Worm (Caenorhabditis elegans) whole organism, midembryonic: ENCODE results near the gene T25B9.5.

Experiments used
- T22C8.4 ChIP-seq: fragments of 200-800 bp; sonication (Bioruptor generic); IDR thresholded peaks from 2 replicates; pipeline ENCODE4 v1.3.6; 2022; ENCODE audit warnings: missing genetic modification characterization, missing compliant biosample characterization
- cog-1 ChIP-seq: sonication (generic microtip); optimal IDR thresholded peaks from 2 replicates; lab custom pipeline; 2016; ENCODE audit warnings: missing genetic modification characterization, missing compliant biosample characterization
- flt-1 ChIP-seq: fragments of 200-800 bp; sonication (Bioruptor generic); IDR thresholded peaks from 2 replicates; pipeline ENCODE4 v1.3.6; 2022; ENCODE audit warnings: missing genetic modification characterization, missing compliant biosample characterization
- klf-2 ChIP-seq: fragments of 200-800 bp; sonication (Bioruptor generic); conservative IDR thresholded peaks from 2 replicates; pipeline ENCODE4 v1.3.6; 2022; ENCODE audit warnings: missing genetic modification reagents, missing genetic modification characterization, missing compliant biosample characterization
- med-1 ChIP-seq: sonication (generic microtip); optimal IDR thresholded peaks from 2 replicates; lab custom pipeline; 2017; ENCODE audit warnings: missing genetic modification characterization, mild to moderate bottlenecking, missing compliant biosample characterization, antibody characterized with exemption, missing genetic modification reagents; ENCODE audit not compliant: insufficient read depth
- ref-1 ChIP-seq: fragments of 200-800 bp; sonication (Bioruptor generic); conservative IDR thresholded peaks from 2 replicates; pipeline ENCODE4 v1.3.6; 2022; ENCODE audit warnings: missing genetic modification reagents, missing genetic modification characterization, missing compliant biosample characterization
- tab-1 ChIP-seq: fragments of 200-800 bp; sonication (Bioruptor generic); IDR thresholded peaks from 2 replicates; pipeline ENCODE4 v1.3.6; 2022; ENCODE audit warnings: missing genetic modification characterization, missing compliant biosample characterization
- ztf-23 ChIP-seq: fragments of 200-800 bp; sonication (Bioruptor generic); IDR thresholded peaks from 2 replicates; pipeline ENCODE4 v1.3.6; 2022; ENCODE audit warnings: missing genetic modification reagents, missing genetic modification characterization, missing compliant biosample characterization
- ztf-29 ChIP-seq: fragments of 200-800 bp; sonication (Bioruptor generic); IDR thresholded peaks from 2 replicates; pipeline ENCODE4 v1.3.6; 2022; ENCODE audit warnings: missing genetic modification reagents, missing genetic modification characterization, missing compliant biosample characterization

The T25B9.5 gene

ce11 chrIV:10754685-10755084 is at the start of gene T25B9.5:
Gene T25B9.5 (minus strand): TSS chrIV:10754785.
- no peak for TF ChIP-seq klf-2 (GFP tag; lab: Robert Waterston, UW)
- no peak for TF ChIP-seq T22C8.4 (GFP tag; lab: Robert Waterston, UW)
- no peak for TF ChIP-seq tab-1
- TF ChIP-seq ztf-29 (GFP tag; lab: Robert Waterston, UW): no peak

- TF ChIP-seq med-1 (GFP tag; lab: Kevin White, UChicago) (no peak), flt-1 (no peak), ref-1 (GFP tag; lab: Robert Waterston, UW) (no peak), tab-1 (no peak), cog-1 (tag; lab: Kevin White, UChicago) (no peak), ztf-29 (GFP tag; lab: Robert Waterston, UW) (no peak), ztf-23 (GFP tag; lab: Robert Waterston, UW) (no peak), T22C8.4 (GFP tag; lab: Robert Waterston, UW) (no peak), klf-2 (GFP tag; lab: Robert Waterston, UW) (no peak)
Measured at ce11 chrIV:10803973-10804372, 49.4 kb upstream of the T25B9.5 start.

DNA sequence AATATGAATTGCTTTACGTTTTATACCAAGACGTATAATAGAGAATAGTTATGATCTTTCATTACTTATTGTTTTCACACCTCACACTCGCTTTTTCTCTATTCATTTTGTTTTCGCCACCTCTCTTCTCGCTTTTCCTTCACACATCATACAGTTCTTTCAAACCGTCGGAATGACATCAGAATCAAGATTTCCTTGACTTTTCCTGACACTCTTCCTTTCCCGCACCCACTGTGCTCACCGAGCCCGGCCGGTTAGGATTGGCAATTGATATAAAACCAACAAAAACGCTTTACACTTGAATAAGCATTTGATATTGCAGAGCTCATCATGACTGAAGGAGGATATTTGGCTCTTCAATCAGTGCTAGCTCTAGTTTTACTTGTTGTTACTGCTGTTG is 44.8 kb upstream of the T25B9.5 start, which contains the start of gene zipt-2.1:
zipt-2.1 (plus strand) TSS at position 301 of the 400 bp plus-strand sequence.
- TF ChIP-seq klf-2 (GFP tag; lab: Robert Waterston, UW): no peak
- no peak for TF ChIP-seq cog-1 (tag; lab: Kevin White, UChicago)
- no peak for TF ChIP-seq ztf-23 (GFP tag; lab: Robert Waterston, UW)
- no peak for TF ChIP-seq flt-1
- TF ChIP-seq ztf-29 (GFP tag; lab: Robert Waterston, UW): no peak
- no peak for TF ChIP-seq tab-1
- TF ChIP-seq ref-1 (GFP tag; lab: Robert Waterston, UW): no peak
- TF ChIP-seq T22C8.4 (GFP tag; lab: Robert Waterston, UW): no peak
- TF ChIP-seq med-1 (GFP tag; lab: Kevin White, UChicago): no peak

DNA sequence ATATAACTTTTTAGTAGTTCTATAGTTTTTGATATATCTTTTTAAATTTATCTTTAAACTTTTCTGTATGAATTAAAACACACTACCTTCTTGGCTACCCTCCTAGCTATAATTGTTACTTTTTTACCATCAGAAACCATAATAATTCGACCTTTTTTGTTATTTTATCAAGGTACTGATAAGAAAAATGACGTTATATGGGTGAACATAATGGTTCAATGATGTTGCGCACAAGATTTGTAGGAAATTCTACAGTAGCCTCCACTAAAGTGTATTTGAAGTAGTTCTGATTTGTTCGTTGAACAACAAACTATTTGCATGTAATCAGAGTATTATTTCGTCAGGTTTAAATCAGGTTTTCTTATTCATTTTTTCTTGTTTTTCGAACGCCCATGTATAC is 44.0 kb upstream of the T25B9.5 start:
- TF ChIP-seq ztf-29 (GFP tag; lab: Robert Waterston, UW) (no peak), T22C8.4 (GFP tag; lab: Robert Waterston, UW) (no peak)

DNA sequence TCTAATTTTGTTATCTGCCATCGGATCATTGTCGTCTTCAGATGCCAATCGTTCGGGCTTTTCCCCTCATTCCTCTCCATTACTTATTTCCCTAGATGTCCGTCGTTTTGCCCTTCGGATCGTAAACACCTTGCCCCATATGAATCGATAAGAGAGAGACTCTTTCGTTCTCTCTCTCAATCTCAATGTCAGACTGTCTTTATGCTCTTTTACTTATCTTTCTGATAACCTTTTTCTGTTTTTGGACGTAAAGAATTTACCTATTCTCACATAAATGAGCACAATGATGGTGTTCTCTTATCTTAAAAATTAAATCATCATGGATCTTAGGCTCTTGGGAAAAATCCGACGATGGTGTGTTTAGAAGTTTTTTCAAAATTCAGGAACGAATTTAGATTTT is 42.1 kb upstream of the T25B9.5 start:
- no peak for TF ChIP-seq cog-1 (tag; lab: Kevin White, UChicago)
- no peak for TF ChIP-seq T22C8.4 (GFP tag; lab: Robert Waterston, UW)
- TF ChIP-seq med-1 (GFP tag; lab: Kevin White, UChicago): no peak
- TF ChIP-seq ref-1 (GFP tag; lab: Robert Waterston, UW): no peak
- TF ChIP-seq ztf-23 (GFP tag; lab: Robert Waterston, UW): no peak
- TF ChIP-seq tab-1: no peak
- no peak for TF ChIP-seq klf-2 (GFP tag; lab: Robert Waterston, UW)
- TF ChIP-seq ztf-29 (GFP tag; lab: Robert Waterston, UW): no peak
- TF ChIP-seq flt-1: no peak

ce11 chrIV:10795678-10796077 is 41.1 kb upstream of the T25B9.5 start:
- TF ChIP-seq klf-2 (GFP tag; lab: Robert Waterston, UW): no peak
- TF ChIP-seq ztf-23 (GFP tag; lab: Robert Waterston, UW): no peak
- no peak for TF ChIP-seq T22C8.4 (GFP tag; lab: Robert Waterston, UW)
- no peak for TF ChIP-seq tab-1
- TF ChIP-seq cog-1 (tag; lab: Kevin White, UChicago): no peak
- no peak for TF ChIP-seq ztf-29 (GFP tag; lab: Robert Waterston, UW)
- no peak for TF ChIP-seq flt-1
- no peak for TF ChIP-seq ref-1 (GFP tag; lab: Robert Waterston, UW)
- TF ChIP-seq med-1 (GFP tag; lab: Kevin White, UChicago): no peak

DNA sequence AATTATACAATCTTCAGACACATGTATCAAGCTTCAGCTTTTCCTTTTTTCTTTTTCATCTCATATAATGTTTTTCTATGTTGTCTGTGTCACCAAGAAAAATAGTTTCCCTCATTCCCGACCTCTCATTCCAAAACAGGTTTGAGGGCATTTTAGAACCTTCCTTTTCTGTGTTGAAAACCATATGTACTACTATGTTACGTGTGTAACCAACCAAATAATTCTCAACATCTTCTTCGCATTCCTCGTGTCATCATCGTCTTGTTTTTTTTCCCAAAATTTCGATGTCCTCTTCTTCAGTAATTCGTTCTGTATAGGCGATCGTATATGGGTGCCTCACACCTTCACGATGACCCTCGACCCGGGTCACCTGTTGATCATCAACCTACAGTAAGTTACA is 35.8 kb upstream of the T25B9.5 start, which contains the start of gene pept-2:
pept-2 (plus strand) TSS at position 301 of the 400 bp plus-strand sequence.
- no peak for TF ChIP-seq flt-1
- no peak for TF ChIP-seq ztf-23 (GFP tag; lab: Robert Waterston, UW)
- TF ChIP-seq tab-1: no peak
- TF ChIP-seq ref-1 (GFP tag; lab: Robert Waterston, UW): no peak
- TF ChIP-seq klf-2 (GFP tag; lab: Robert Waterston, UW): no peak
- no peak for TF ChIP-seq ztf-29 (GFP tag; lab: Robert Waterston, UW)
- TF ChIP-seq med-1 (GFP tag; lab: Kevin White, UChicago): no peak
- no peak for TF ChIP-seq cog-1 (tag; lab: Kevin White, UChicago)

ce11 chrIV:10786731-10787130 is 32.1 kb upstream of the T25B9.5 start, which contains the start of gene srd-7:
Gene srd-7 (minus strand): TSS chrIV:10786831.
- TF ChIP-seq flt-1: no peak
- no peak for TF ChIP-seq klf-2 (GFP tag; lab: Robert Waterston, UW)
- TF ChIP-seq tab-1: no peak
- TF ChIP-seq cog-1 (tag; lab: Kevin White, UChicago): no peak
- no peak for TF ChIP-seq ztf-29 (GFP tag; lab: Robert Waterston, UW)
- no peak for TF ChIP-seq ztf-23 (GFP tag; lab: Robert Waterston, UW)
- TF ChIP-seq med-1 (GFP tag; lab: Kevin White, UChicago): no peak
- TF ChIP-seq ref-1 (GFP tag; lab: Robert Waterston, UW): no peak
- no peak for TF ChIP-seq T22C8.4 (GFP tag; lab: Robert Waterston, UW)

DNA sequence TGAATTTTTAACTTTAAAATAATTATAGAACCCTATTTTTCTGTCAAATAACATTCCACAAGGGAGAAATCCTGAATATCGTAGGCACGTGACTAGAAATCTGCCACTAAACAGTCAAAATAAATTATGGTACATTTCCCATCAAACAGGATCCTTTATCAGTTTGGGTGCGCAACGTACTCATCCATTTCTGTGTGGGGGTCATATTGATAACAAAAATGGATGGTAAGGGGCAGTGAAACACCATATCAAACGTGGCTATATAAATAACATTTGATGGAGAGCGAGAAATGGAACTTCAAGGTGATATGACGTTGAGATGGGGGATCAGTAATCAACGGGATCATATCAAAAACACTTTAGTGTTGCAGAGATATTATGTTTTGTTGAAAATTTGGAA is 29.5 kb upstream of the T25B9.5 start:
- no peak for TF ChIP-seq ztf-23 (GFP tag; lab: Robert Waterston, UW)
- no peak for TF ChIP-seq klf-2 (GFP tag; lab: Robert Waterston, UW)
- no peak for TF ChIP-seq ztf-29 (GFP tag; lab: Robert Waterston, UW)
- no peak for TF ChIP-seq ref-1 (GFP tag; lab: Robert Waterston, UW)
- no peak for TF ChIP-seq cog-1 (tag; lab: Kevin White, UChicago)
- TF ChIP-seq tab-1: no peak
- TF ChIP-seq T22C8.4 (GFP tag; lab: Robert Waterston, UW): no peak
- no peak for TF ChIP-seq flt-1
- TF ChIP-seq med-1 (GFP tag; lab: Kevin White, UChicago): no peak

DNA sequence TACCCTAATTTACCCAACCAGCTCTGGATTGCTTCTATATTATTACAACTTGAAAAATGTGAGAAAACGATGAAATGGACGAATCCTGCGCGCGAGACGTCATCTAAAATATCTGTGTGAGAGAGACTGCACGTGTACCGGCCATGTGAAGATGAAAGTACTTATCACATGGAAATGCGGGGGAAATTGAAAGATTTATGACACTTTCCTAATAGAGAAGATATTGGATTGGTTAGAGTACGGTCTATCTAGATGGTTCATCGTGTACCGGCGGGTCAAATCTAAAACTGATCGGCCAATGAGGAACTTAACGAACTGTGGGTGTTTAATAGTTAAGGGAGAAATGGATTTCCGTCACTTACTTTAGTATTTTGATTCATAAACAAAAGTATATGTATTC is 27.4 kb upstream of the T25B9.5 start:
- TF ChIP-seq klf-2 (GFP tag; lab: Robert Waterston, UW) (no peak), T22C8.4 (GFP tag; lab: Robert Waterston, UW) (no peak), flt-1 (no peak), ztf-29 (GFP tag; lab: Robert Waterston, UW) (no peak), ztf-23 (GFP tag; lab: Robert Waterston, UW) (no peak), cog-1 (tag; lab: Kevin White, UChicago) (no peak), med-1 (GFP tag; lab: Kevin White, UChicago) (no peak), ref-1 (GFP tag; lab: Robert Waterston, UW) (no peak), tab-1 (no peak)
